Fruit fly (Drosophila melanogaster) whole organism, wandering third instar larva: ENCODE data around the gene CG17982.

Experiments used
- Myc ChIP-seq: fragments of >200 bp; optimal IDR thresholded peaks from 2 replicates; lab custom pipeline; 2017
- tai ChIP-seq: sonication (Bioruptor generic); optimal IDR thresholded peaks from 2 replicates; lab custom pipeline; 2016; ENCODE audit warnings: missing biosample characterization, missing genetic modification characterization
- usp ChIP-seq: fragments of >200 bp; optimal IDR thresholded peaks from 2 replicates; lab custom pipeline; 2017; ENCODE audit warnings: missing biosample characterization, missing genetic modification characterization

DNA sequence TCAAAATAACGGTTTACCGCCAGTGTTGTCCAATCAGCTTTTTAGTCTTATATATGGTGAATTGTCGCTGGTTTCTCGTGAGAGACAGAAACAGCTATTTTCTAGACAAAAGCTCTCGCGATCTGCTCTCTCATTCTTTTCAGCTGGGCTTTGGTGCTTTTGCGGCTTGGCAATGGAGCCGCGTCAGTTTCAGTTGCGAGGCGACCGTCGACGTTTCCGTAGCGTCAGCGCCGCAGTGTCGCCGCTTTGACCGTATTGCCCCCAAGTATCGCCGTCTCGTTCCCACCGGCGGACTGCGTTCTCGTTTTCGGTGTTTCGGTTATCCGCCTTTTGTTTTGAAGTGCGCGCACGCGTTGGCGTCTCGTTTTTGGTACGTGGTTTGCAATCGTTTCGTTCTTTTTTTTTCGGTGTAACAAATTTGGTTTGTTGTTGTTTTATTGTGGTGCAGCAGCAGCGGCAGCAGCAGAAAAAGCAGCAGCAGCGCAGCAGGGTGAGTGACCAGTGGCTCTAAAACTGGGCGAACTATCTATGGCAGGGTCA lies 49.5 kb upstream of the CG17982 start:
- TF ChIP-seq tai (no peak), Myc (lab: Kevin White, UChicago) (peak; percentile 86), usp (GFP tag; lab: Kevin White, UChicago) (no peak)
